Worm (Caenorhabditis elegans) whole organism, L4 larva: Measurements from ENCODE around the gene bcl-11.

Experiments used
- D1046.2 ChIP-seq: fragments of 200-800 bp; sonication (Bioruptor generic); IDR thresholded peaks from 2 replicates; pipeline ENCODE4 v1.3.6; 2022; ENCODE audit warnings: missing genetic modification characterization, missing compliant biosample characterization
- F44E2.7 ChIP-seq: fragments of 200-800 bp; sonication (Bioruptor generic); IDR thresholded peaks from 2 replicates; pipeline ENCODE4 v2.1.2; 2022; ENCODE audit warnings: missing genetic modification characterization, missing compliant biosample characterization
- T20F7.1 ChIP-seq: fragments of 200-800 bp; sonication (Bioruptor generic); optimal IDR thresholded peaks from 2 replicates; lab custom pipeline; 2018; ENCODE audit warnings: mild to moderate bottlenecking, missing genetic modification characterization, missing compliant biosample characterization
- T26A8.4 ChIP-seq: fragments of 200-800 bp; sonication (Bioruptor generic); IDR thresholded peaks from 2 replicates; pipeline ENCODE4 v1.3.6; 2022; ENCODE audit warnings: missing genetic modification characterization, missing compliant biosample characterization
- Y48G9A.11 ChIP-seq: fragments of 200-800 bp; sonication (Bioruptor generic); IDR thresholded peaks from 2 replicates; pipeline ENCODE4 v1.3.6; 2022; ENCODE audit warnings: missing genetic modification reagents, missing genetic modification characterization, missing compliant biosample characterization
- Y5F2A.4 ChIP-seq: fragments of 200-800 bp; sonication (Bioruptor generic); optimal IDR thresholded peaks from 2 replicates; lab custom pipeline; 2018; ENCODE audit warnings: mild to moderate bottlenecking, missing genetic modification characterization, missing compliant biosample characterization
- aly-2 ChIP-seq: sonication (generic microtip); optimal IDR thresholded peaks from 2 replicates; lab custom pipeline; 2018; ENCODE audit warnings: missing biosample characterization, missing genetic modification characterization
- ama-1 ChIP-seq: fragments of 150-350 bp; optimal IDR thresholded peaks from 2 replicates; lab custom pipeline; 2014; ENCODE audit warnings: inconsistent platforms, mixed read lengths
- arid-1 ChIP-seq: fragments of 200-800 bp; sonication (Bioruptor generic); conservative IDR thresholded peaks from 2 replicates; pipeline ENCODE4 v1.3.6; 2022; ENCODE audit warnings: missing genetic modification reagents, missing genetic modification characterization, missing compliant biosample characterization
- ceh-32 ChIP-seq: sonication (generic microtip); optimal IDR thresholded peaks from 2 replicates; lab custom pipeline; 2016; ENCODE audit warnings: mild to moderate bottlenecking, missing genetic modification characterization, missing compliant biosample characterization; ENCODE audit not compliant: poor library complexity
- ceh-62 ChIP-seq: sonication (generic microtip); optimal IDR thresholded peaks from 2 replicates; lab custom pipeline; 2017; ENCODE audit warnings: missing biosample characterization, missing genetic modification characterization
- daf-16 ChIP-seq, 3 experiments: sonication (generic microtip); optimal IDR thresholded peaks; 2 replicates each; lab custom pipeline; 2016 to 2017; ENCODE audit warnings: missing genetic modification characterization in 3 of 3, missing genetic modification reagents in 3 of 3, mild to moderate bottlenecking in 2 of 3, missing compliant biosample characterization in 2 of 3, missing biosample characterization in 1 of 3, moderate library complexity in 1 of 3
- daf-8 ChIP-seq: fragments of 200-800 bp; sonication (Bioruptor generic); IDR thresholded peaks from 2 replicates; pipeline ENCODE4 v1.3.6; 2022; ENCODE audit warnings: missing genetic modification characterization, missing compliant biosample characterization
- dmd-8 ChIP-seq: fragments of 200-800 bp; sonication (Bioruptor generic); IDR thresholded peaks from 2 replicates; pipeline ENCODE4 v1.3.6; 2022; ENCODE audit warnings: missing genetic modification characterization, missing compliant biosample characterization
- dve-1 ChIP-seq: sonication (generic microtip); optimal IDR thresholded peaks from 2 replicates; lab custom pipeline; 2017; ENCODE audit warnings: antibody characterized with exemption, mild to moderate bottlenecking, missing genetic modification characterization, missing compliant biosample characterization; ENCODE audit not compliant: insufficient read depth
- egl-43 ChIP-seq: fragments of 200-800 bp; sonication (Bioruptor generic); IDR thresholded peaks from 2 replicates; pipeline ENCODE4 v1.3.6; 2022; ENCODE audit warnings: missing genetic modification reagents, missing genetic modification characterization, missing compliant biosample characterization
- hlh-11 ChIP-seq: fragments of 200-800 bp; sonication (Bioruptor generic); optimal IDR thresholded peaks from 2 replicates; lab custom pipeline; 2018; ENCODE audit warnings: mild to moderate bottlenecking, missing genetic modification characterization, missing compliant biosample characterization
- hlh-30 ChIP-seq: sonication (generic microtip); optimal IDR thresholded peaks from 2 replicates; lab custom pipeline; 2017; ENCODE audit warnings: antibody characterized with exemption, mild to moderate bottlenecking, missing genetic modification characterization, missing compliant biosample characterization; ENCODE audit not compliant: insufficient read depth
- hmg-1.1 ChIP-seq: fragments of 200-800 bp; sonication (Bioruptor generic); IDR thresholded peaks from 2 replicates; pipeline ENCODE4 v1.3.6; 2022; ENCODE audit warnings: missing genetic modification reagents, missing genetic modification characterization, missing compliant biosample characterization
- jun-1 ChIP-seq: fragments of 150-350 bp; optimal IDR thresholded peaks from 2 replicates; lab custom pipeline; 2014; ENCODE audit warnings: missing biosample characterization, missing genetic modification reagents, missing genetic modification characterization
- lin-1 ChIP-seq: fragments of 200-800 bp; sonication (Bioruptor generic); IDR thresholded peaks from 2 replicates; pipeline ENCODE4 v1.3.6; 2022; ENCODE audit warnings: missing genetic modification reagents, missing genetic modification characterization, missing compliant biosample characterization
- lin-13 ChIP-seq: fragments of 150-350 bp; optimal IDR thresholded peaks from 2 replicates; lab custom pipeline; 2014; ENCODE audit warnings: missing biosample characterization, missing genetic modification reagents, missing genetic modification characterization
- lin-15B ChIP-seq: fragments of 150-350 bp; sonication (generic microtip); optimal IDR thresholded peaks from 3 replicates; lab custom pipeline; 2014; ENCODE audit warnings: missing biosample characterization, missing genetic modification characterization
- lin-39 ChIP-seq: fragments of 150-350 bp; optimal IDR thresholded peaks from 2 replicates; lab custom pipeline; 2014; ENCODE audit warnings: missing biosample characterization, missing genetic modification reagents, missing genetic modification characterization
- lsy-2 ChIP-seq, 2 experiments: fragments of 150-350 bp in 1 of 2; sonication (generic microtip) in 1 of 2; optimal IDR thresholded peaks; 2 replicates each; lab custom pipeline; 2014 to 2017; ENCODE audit warnings: missing biosample characterization in 2 of 2, missing genetic modification characterization in 2 of 2
- madf-5 ChIP-seq, 2 experiments: fragments of 200-800 bp; sonication (Bioruptor generic); IDR thresholded peaks; 2 replicates each; pipeline ENCODE4 v1.3.6; 2022; ENCODE audit warnings: missing compliant biosample characterization in 2 of 2, missing genetic modification characterization in 2 of 2
- mdl-1 ChIP-seq, 2 experiments: fragments of 150-350 bp in 1 of 2; sonication (generic microtip) in 1 of 2; optimal IDR thresholded peaks; 2 replicates each; lab custom pipeline; 2014 to 2017; ENCODE audit warnings: missing biosample characterization in 2 of 2, missing genetic modification characterization in 2 of 2
- mes-2 ChIP-seq: sonication (generic microtip); optimal IDR thresholded peaks from 2 replicates; lab custom pipeline; 2016; ENCODE audit warnings: missing genotype, mild to moderate bottlenecking, missing genetic modification characterization, missing compliant biosample characterization; ENCODE audit not compliant: poor library complexity, severe bottlenecking
- mxl-2 ChIP-seq: fragments of 200-800 bp; sonication (Bioruptor generic); conservative IDR thresholded peaks from 2 replicates; pipeline ENCODE4 v1.3.6; 2022; ENCODE audit warnings: missing genetic modification reagents, missing genetic modification characterization, missing compliant biosample characterization
- mxl-3 ChIP-seq: fragments of 200-800 bp; sonication (Bioruptor generic); optimal IDR thresholded peaks from 2 replicates; lab custom pipeline; 2018; ENCODE audit warnings: mild to moderate bottlenecking, missing genetic modification characterization, missing compliant biosample characterization
- nhr-10 ChIP-seq: fragments of 150-350 bp; optimal IDR thresholded peaks from 2 replicates; lab custom pipeline; 2014; ENCODE audit warnings: missing biosample characterization, missing genetic modification characterization
- nhr-111 ChIP-seq: fragments of 200-800 bp; sonication (Bioruptor generic); optimal IDR thresholded peaks from 2 replicates; lab custom pipeline; 2018; ENCODE audit warnings: mild to moderate bottlenecking, missing genetic modification characterization, missing compliant biosample characterization
- nhr-28 ChIP-seq: fragments of 150-350 bp; optimal IDR thresholded peaks from 2 replicates; lab custom pipeline; 2014; ENCODE audit warnings: missing biosample characterization, missing genetic modification characterization
- nhr-41 ChIP-seq: fragments of 200-800 bp; sonication (Bioruptor generic); IDR thresholded peaks from 2 replicates; pipeline ENCODE4 v1.3.6; 2022; ENCODE audit warnings: missing genetic modification reagents, missing genetic modification characterization, missing compliant biosample characterization
- nhr-48 ChIP-seq: sonication (generic microtip); optimal IDR thresholded peaks from 2 replicates; lab custom pipeline; 2016; ENCODE audit warnings: mild to moderate bottlenecking, missing genetic modification characterization, missing compliant biosample characterization
- nhr-76 ChIP-seq: fragments of 150-350 bp; optimal IDR thresholded peaks from 2 replicates; lab custom pipeline; 2014; ENCODE audit warnings: missing biosample characterization, missing genetic modification characterization
- pha-4 ChIP-seq, 2 experiments: fragments of 150-350 bp in 1 of 2; fragments of 200-800 bp in 1 of 2; sonication (Bioruptor generic) in 1 of 2; IDR thresholded peaks in 1 of 2; optimal IDR thresholded peaks in 1 of 2; 2 replicates each; pipeline versions ENCODE4 v1.3.6 to Lab custom; 2014 to 2022; ENCODE audit warnings: missing genetic modification characterization in 2 of 2, missing genetic modification reagents in 2 of 2, missing biosample characterization in 1 of 2, missing compliant biosample characterization in 1 of 2
- php-3 ChIP-seq: fragments of 200-800 bp; sonication (Bioruptor generic); IDR thresholded peaks from 2 replicates; pipeline ENCODE4 v1.3.6; 2022; ENCODE audit warnings: missing genetic modification reagents, missing genetic modification characterization, missing compliant biosample characterization
- pqm-1 ChIP-seq: sonication (generic microtip); optimal IDR thresholded peaks from 2 replicates; lab custom pipeline; 2017; ENCODE audit warnings: missing biosample characterization, missing genetic modification characterization
- saeg-2 ChIP-seq: fragments of 200-800 bp; sonication (Bioruptor generic); IDR thresholded peaks from 2 replicates; pipeline ENCODE4 v1.3.6; 2022; ENCODE audit warnings: missing genetic modification reagents, missing genetic modification characterization, missing compliant biosample characterization
- set-16 ChIP-seq: fragments of 200-800 bp; sonication (Bioruptor generic); IDR thresholded peaks from 2 replicates; pipeline ENCODE4 v1.3.6; 2022; ENCODE audit warnings: missing genetic modification reagents, missing genetic modification characterization, missing compliant biosample characterization
- snpc-4 ChIP-seq: fragments of 150-350 bp; optimal IDR thresholded peaks from 2 replicates; lab custom pipeline; 2014; ENCODE audit warnings: missing biosample characterization, missing genetic modification characterization
- spr-1 ChIP-seq: sonication (generic microtip); optimal IDR thresholded peaks from 2 replicates; lab custom pipeline; 2016; ENCODE audit warnings: mild to moderate bottlenecking, missing genetic modification characterization, missing compliant biosample characterization
- spr-3 ChIP-seq: fragments of 200-800 bp; sonication (Bioruptor generic); optimal IDR thresholded peaks from 2 replicates; lab custom pipeline; 2018; ENCODE audit warnings: mild to moderate bottlenecking, missing genetic modification characterization, missing compliant biosample characterization
- unc-130 ChIP-seq: sonication (generic microtip); optimal IDR thresholded peaks from 2 replicates; lab custom pipeline; 2016; ENCODE audit warnings: missing genetic modification reagents, missing genetic modification characterization, missing compliant biosample characterization
- unc-62 ChIP-seq, 3 experiments: fragments of 150-350 bp in 1 of 3; sonication (generic microtip); optimal IDR thresholded peaks in 2 of 3; peaks in 1 of 3; 1 replicate in 1 of 3; 2 replicates in 2 of 3; lab custom pipeline; 2014 to 2017; ENCODE audit warnings: missing biosample characterization in 3 of 3, missing genetic modification characterization in 3 of 3, missing genetic modification reagents in 3 of 3, missing genotype in 1 of 3
- vab-7 ChIP-seq: fragments of 200-800 bp; sonication (Bioruptor generic); IDR thresholded peaks from 2 replicates; pipeline ENCODE4 v1.3.6; 2022; ENCODE audit warnings: missing genetic modification reagents, missing genetic modification characterization, missing compliant biosample characterization
- zag-1 ChIP-seq: fragments of 150-350 bp; optimal IDR thresholded peaks from 2 replicates; lab custom pipeline; 2014; ENCODE audit warnings: missing biosample characterization, missing genetic modification characterization
- zip-2 ChIP-seq: fragments of 150-350 bp; optimal IDR thresholded peaks from 2 replicates; lab custom pipeline; 2014; ENCODE audit warnings: missing biosample characterization, missing genetic modification characterization

bcl-11 gene

DNA sequence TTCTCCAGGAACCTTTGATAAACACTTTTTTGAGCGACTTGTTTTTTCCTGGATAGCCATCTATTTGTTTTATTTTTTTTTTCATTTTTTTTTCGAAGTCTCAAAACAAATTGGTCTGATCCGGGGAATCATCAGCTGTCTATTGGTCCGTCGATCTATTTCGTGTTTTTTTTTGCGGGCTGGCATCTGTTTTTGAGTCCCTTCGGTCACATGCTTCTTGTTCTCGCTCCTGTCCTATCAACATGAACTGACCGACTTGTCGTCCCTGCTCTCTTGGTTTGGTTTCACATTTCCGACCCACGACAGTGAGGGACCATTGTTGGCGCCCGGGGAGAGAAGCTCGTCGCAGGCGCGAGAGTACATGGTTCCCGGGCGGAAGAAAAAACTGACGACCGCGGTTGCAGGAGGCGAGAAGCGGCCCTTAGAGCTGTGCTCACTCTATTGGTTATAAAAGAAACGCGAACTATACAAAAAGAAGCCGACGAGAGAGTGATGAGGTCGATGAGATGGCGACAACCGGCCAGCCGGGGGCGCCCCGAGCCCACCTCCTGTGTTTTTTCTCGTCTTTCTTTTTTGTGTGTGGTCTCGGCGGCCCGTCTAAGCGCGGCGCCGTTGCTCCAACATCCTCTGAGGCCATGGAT lies 11.2 kb upstream of the bcl-11 start:
- TF ChIP-seq mdl-1 (tag; optimal IDR thresholded peaks at IDR 0.05; lab: Kevin White, UChicago) = no peak
- no peak for TF ChIP-seq nhr-28 (tag; lab: Kevin White, UChicago)
- TF ChIP-seq nhr-41 (GFP tag; lab: Robert Waterston, UW) = no peak
- TF ChIP-seq mxl-3 (GFP tag; lab: Kevin White, UChicago) = no peak
- TF ChIP-seq T20F7.1 (GFP tag; lab: Kevin White, UChicago) = no peak
- TF ChIP-seq ama-1 = no peak
- no peak for TF ChIP-seq lin-1 (GFP tag; lab: Robert Waterston, UW)
- TF ChIP-seq spr-3 (GFP tag; lab: Kevin White, UChicago) = no peak
- TF ChIP-seq daf-8 (GFP tag; lab: Robert Waterston, UW) = no peak
- TF ChIP-seq Y5F2A.4 (GFP tag; lab: Kevin White, UChicago) = no peak
- TF ChIP-seq mes-2 = no peak
- TF ChIP-seq zip-2 (tag; lab: Kevin White, UChicago) = no peak
- TF ChIP-seq egl-43 (GFP tag; lab: Robert Waterston, UW) = no peak
- TF ChIP-seq Y48G9A.11 (GFP tag; lab: Robert Waterston, UW) = 0 out of 2 replicates have a peak, but pooled peaks have one; percentile 24
- TF ChIP-seq nhr-10 = no peak
- peak; percentile 28 for TF ChIP-seq hlh-11 (tag; lab: Kevin White, UChicago)
- TF ChIP-seq php-3 (GFP tag; lab: Robert Waterston, UW) = no peak
- no peak for TF ChIP-seq arid-1
- TF ChIP-seq dmd-8 (GFP tag; lab: Robert Waterston, UW) = 0 out of 2 replicates have a peak, but pooled peaks have one; percentile 39
- TF ChIP-seq vab-7 (GFP tag; lab: Robert Waterston, UW) = no peak
- no peak for TF ChIP-seq lin-15B (tag; lab: Kevin White, UChicago)
- peak in 1 of 2 experiments; percentile 86 for TF ChIP-seq daf-16 (GFP tag; optimal IDR thresholded peaks at IDR 0.05; lab: Kevin White, UChicago)
- no peak for TF ChIP-seq daf-16 (tag; optimal IDR thresholded peaks at IDR 0.05; lab: Kevin White, UChicago)
- TF ChIP-seq ceh-32 = no peak
- TF ChIP-seq hlh-30 = peak; percentile 18
- TF ChIP-seq snpc-4 (tag; lab: Kevin White, UChicago) = no peak
- no peak for TF ChIP-seq nhr-111 (GFP tag; lab: Kevin White, UChicago)
- TF ChIP-seq unc-130 = no peak
- no peak for TF ChIP-seq nhr-76 (tag; lab: Kevin White, UChicago)
- no peak for TF ChIP-seq T26A8.4 (GFP tag; lab: Robert Waterston, UW)
- TF ChIP-seq pha-4 (GFP tag; IDR thresholded peaks at IDR 0.05; lab: Robert Waterston, UW) = no peak
- TF ChIP-seq pha-4 (tag; optimal IDR thresholded peaks at IDR 0.05; lab: Kevin White, UChicago) = no peak
- peak; percentile 84 for TF ChIP-seq set-16
- no peak for TF ChIP-seq hmg-1.1 (GFP tag; lab: Robert Waterston, UW)
- no peak for TF ChIP-seq lin-13 (GFP tag; lab: Kevin White, UChicago)
- TF ChIP-seq madf-5 (GFP tag; IDR thresholded peaks at IDR 0.05; lab: Robert Waterston, UW) = no peak
- no peak for TF ChIP-seq aly-2 (tag; lab: Kevin White, UChicago)
- no peak for TF ChIP-seq pqm-1 (tag; lab: Kevin White, UChicago)
- TF ChIP-seq saeg-2 = no peak
- TF ChIP-seq mxl-2 (GFP tag; lab: Robert Waterston, UW) = no peak
- no peak for TF ChIP-seq lsy-2 (tag; optimal IDR thresholded peaks at IDR 0.05; lab: Kevin White, UChicago)
- TF ChIP-seq spr-1 = no peak
- TF ChIP-seq jun-1 (tag; lab: Kevin White, UChicago) = no peak
- no peak for TF ChIP-seq unc-62 (GFP tag; optimal IDR thresholded peaks at IDR 0.05 in 1 of 2; lab: Kevin White, UChicago)
- TF ChIP-seq unc-62 (tag; optimal IDR thresholded peaks at IDR 0.05; lab: Kevin White, UChicago) = no peak
- no peak for TF ChIP-seq zag-1 (tag; lab: Kevin White, UChicago)
- no peak for TF ChIP-seq nhr-48 (tag; lab: Kevin White, UChicago)
- no peak for TF ChIP-seq ceh-62
- no peak for TF ChIP-seq lin-39 (tag; lab: Kevin White, UChicago)
- TF ChIP-seq D1046.2 (GFP tag; lab: Robert Waterston, UW) = no peak
- no peak for TF ChIP-seq dve-1 (tag; lab: Kevin White, UChicago)
- TF ChIP-seq F44E2.7 (GFP tag; lab: Robert Waterston, UW) = no peak
